Fruit fly (Drosophila melanogaster) whole organism, prepupa: ENCODE results near the gene CG31810.

Source experiments
- Blimp-1 ChIP-seq: fragments of 200-800 bp; sonication (Bioruptor generic); optimal IDR thresholded peaks from 3 replicates; lab custom pipeline; 2017; ENCODE audit warnings: missing biosample characterization, missing genetic modification characterization, mild to moderate bottlenecking, moderate library complexity, missing genetic modification reagents
- CG1621 ChIP-seq: fragments of 200-800 bp; sonication (Bioruptor generic); optimal IDR thresholded peaks from 3 replicates; lab custom pipeline; 2018; ENCODE audit warnings: missing biosample characterization, mild to moderate bottlenecking, missing genetic modification characterization
- CG3919 ChIP-seq: fragments of 200-800 bp; sonication (Bioruptor generic); optimal IDR thresholded peaks from 3 replicates; lab custom pipeline; 2016; ENCODE audit warnings: missing biosample characterization, missing genetic modification characterization
- CG6854 ChIP-seq: fragments of 200-800 bp; sonication (Bioruptor generic); optimal IDR thresholded peaks from 2 replicates; lab custom pipeline; 2017; ENCODE audit warnings: missing biosample characterization, mild to moderate bottlenecking, missing genetic modification characterization
- CG7368 ChIP-seq: fragments of 200-800 bp; sonication (Bioruptor generic); optimal IDR thresholded peaks from 3 replicates; lab custom pipeline; 2016; ENCODE audit warnings: missing biosample characterization, missing genetic modification characterization
- Eip75B ChIP-seq: fragments of 200-800 bp; sonication (Bioruptor generic); optimal IDR thresholded peaks from 3 replicates; lab custom pipeline; 2016; ENCODE audit warnings: missing biosample characterization, missing genetic modification characterization
- Hr38 ChIP-seq: sonication (Bioruptor generic); optimal IDR thresholded peaks from 2 replicates; lab custom pipeline; 2016; ENCODE audit warnings: missing biosample characterization, missing genetic modification characterization
- Hr4 ChIP-seq: fragments of 200-800 bp; sonication (Bioruptor generic); optimal IDR thresholded peaks from 3 replicates; lab custom pipeline; 2016; ENCODE audit warnings: missing biosample characterization, missing genetic modification characterization
- Sox102F ChIP-seq: fragments of 200-800 bp; sonication (Bioruptor generic); optimal IDR thresholded peaks from 2 replicates; lab custom pipeline; 2016; ENCODE audit warnings: missing biosample characterization, mild to moderate bottlenecking, missing genetic modification characterization
- Sox15 ChIP-seq: fragments of 200-800 bp; sonication (Bioruptor generic); optimal IDR thresholded peaks from 3 replicates; lab custom pipeline; 2016; ENCODE audit warnings: missing biosample characterization, missing genetic modification characterization
- achi ChIP-seq: fragments of 200-800 bp; sonication (Bioruptor generic); optimal IDR thresholded peaks from 3 replicates; lab custom pipeline; 2016; ENCODE audit warnings: missing biosample characterization, missing genetic modification characterization
- dac ChIP-seq: fragments of 200-800 bp; sonication (Bioruptor generic); optimal IDR thresholded peaks from 2 replicates; lab custom pipeline; 2017; ENCODE audit warnings: missing biosample characterization, mild to moderate bottlenecking, missing genetic modification characterization
- topi ChIP-seq: fragments of 200-800 bp; sonication (Bioruptor generic); optimal IDR thresholded peaks from 3 replicates; lab custom pipeline; 2016; ENCODE audit warnings: missing biosample characterization, missing genetic modification characterization

dm6 chr2L:16848670-16849069 lies 3.5 kb downstream of the CG31810 start, which contains the start of gene CG13284:
- TF ChIP-seq Hr38 (GFP tag; lab: Kevin White, UChicago) (no peak), CG6854 (GFP tag; lab: Kevin White, UChicago) (no peak), CG1621 (tag; lab: Kevin White, UChicago) (no peak), achi (no peak), CG7368 (GFP tag; lab: Kevin White, UChicago) (no peak), dac (no peak), CG3919 (GFP tag; lab: Kevin White, UChicago) (no peak), Hr4 (GFP tag; lab: Kevin White, UChicago) (no peak), Sox15 (no peak), topi (GFP tag; lab: Kevin White, UChicago) (no peak), Sox102F (GFP tag; lab: Kevin White, UChicago) (no peak), Blimp-1 (GFP tag; lab: Kevin White, UChicago) (no peak), Eip75B (GFP tag; lab: Kevin White, UChicago) (no peak)
